Worm (Caenorhabditis elegans) whole organism, young adult: ENCODE results near the gene Y37D8A.4.
"Not testable (repeated sequence)": the region's sequence is repeated elsewhere in the genome, so short reads cannot be mapped to it uniquely, and the experiment has no call there.

ENCODE experiments used
- B0019.2 ChIP-seq: fragments of 200-800 bp; sonication (Bioruptor generic); conservative IDR thresholded peaks from 2 replicates; pipeline ENCODE4 v1.3.6; 2022; ENCODE audit warnings: missing genetic modification reagents, missing genetic modification characterization, missing compliant biosample characterization
- B0261.1 ChIP-seq: sonication (generic microtip); optimal IDR thresholded peaks from 2 replicates; lab custom pipeline; 2016; ENCODE audit warnings: mild to moderate bottlenecking, missing genetic modification characterization, moderate library complexity, missing compliant biosample characterization
- C06A6.2 ChIP-seq: fragments of 200-800 bp; sonication (Bioruptor generic); conservative IDR thresholded peaks from 2 replicates; pipeline ENCODE4 v1.3.6; 2022; ENCODE audit warnings: missing genetic modification characterization, missing compliant biosample characterization
- F39B2.1 ChIP-seq: fragments of 200-800 bp; sonication (Bioruptor generic); IDR thresholded peaks from 2 replicates; pipeline ENCODE4 v1.3.6; 2022; ENCODE audit warnings: missing genetic modification reagents, missing genetic modification characterization, missing compliant biosample characterization
- F55B11.4 ChIP-seq: sonication (generic microtip); optimal IDR thresholded peaks from 2 replicates; lab custom pipeline; 2016; ENCODE audit warnings: missing compliant biosample characterization, missing genetic modification characterization, borderline replicate concordance; ENCODE audit not compliant: insufficient read depth
- F57C9.4 ChIP-seq: sonication (generic microtip); optimal IDR thresholded peaks from 2 replicates; lab custom pipeline; 2017; ENCODE audit warnings: mild to moderate bottlenecking, missing genetic modification characterization, missing compliant biosample characterization
- K12H6.12 ChIP-seq: fragments of 200-800 bp; sonication (Bioruptor generic); optimal IDR thresholded peaks from 2 replicates; lab custom pipeline; 2018; ENCODE audit warnings: mild to moderate bottlenecking, missing genetic modification characterization, missing compliant biosample characterization
- Y53F4B.3 ChIP-seq: fragments of 200-800 bp; sonication (Bioruptor generic); IDR thresholded peaks from 2 replicates; pipeline ENCODE4 v1.3.6; 2022; ENCODE audit warnings: missing genetic modification reagents, missing genetic modification characterization, missing compliant biosample characterization
- Y53G8AR.9 ChIP-seq: fragments of 200-800 bp; sonication (Bioruptor generic); conservative IDR thresholded peaks from 2 replicates; pipeline ENCODE4 v1.3.6; 2022; ENCODE audit warnings: missing genetic modification reagents, missing genetic modification characterization, missing compliant biosample characterization
- ZK185.1 ChIP-seq: sonication (generic microtip); optimal IDR thresholded peaks from 2 replicates; lab custom pipeline; 2016; ENCODE audit warnings: mild to moderate bottlenecking, missing genetic modification characterization, missing compliant biosample characterization; ENCODE audit not compliant: poor library complexity, severe bottlenecking
- aptf-2 ChIP-seq: fragments of 200-800 bp; sonication (Bioruptor generic); conservative IDR thresholded peaks from 2 replicates; pipeline ENCODE4 v1.3.6; 2022; ENCODE audit warnings: missing genetic modification reagents, missing genetic modification characterization, missing compliant biosample characterization
- aptf-3 ChIP-seq: fragments of 200-800 bp; sonication (Bioruptor generic); IDR thresholded peaks from 2 replicates; pipeline ENCODE4 v1.3.6; 2022; ENCODE audit warnings: missing genetic modification characterization, missing compliant biosample characterization
- attf-3 ChIP-seq: fragments of 200-800 bp; sonication (Bioruptor generic); conservative IDR thresholded peaks from 2 replicates; pipeline ENCODE4 v1.3.6; 2022; ENCODE audit warnings: missing genetic modification reagents, missing genetic modification characterization, missing compliant biosample characterization
- attf-5 ChIP-seq: fragments of 200-800 bp; sonication (Bioruptor generic); optimal IDR thresholded peaks from 2 replicates; lab custom pipeline; 2018; ENCODE audit warnings: mild to moderate bottlenecking, missing genetic modification characterization, missing compliant biosample characterization
- bed-1 ChIP-seq: fragments of 200-800 bp; sonication (Bioruptor generic); IDR thresholded peaks from 2 replicates; pipeline ENCODE4 v1.3.6; 2022; ENCODE audit warnings: missing genetic modification reagents, missing genetic modification characterization, missing compliant biosample characterization
- cebp-1 ChIP-seq, 2 experiments: fragments of 200-800 bp in 1 of 2; sonication (Bioruptor generic) in 1 of 2; sonication (generic microtip) in 1 of 2; IDR thresholded peaks in 1 of 2; optimal IDR thresholded peaks in 1 of 2; 2 replicates each; pipeline versions ENCODE4 v1.3.6 to Lab custom; 2017 to 2022; ENCODE audit warnings: missing compliant biosample characterization in 2 of 2, missing genetic modification characterization in 2 of 2, mild to moderate bottlenecking in 1 of 2, missing genetic modification reagents in 1 of 2, moderate library complexity in 1 of 2
- cebp-2 ChIP-seq: fragments of 200-800 bp; sonication (Bioruptor generic); IDR thresholded peaks from 2 replicates; pipeline ENCODE4 v1.3.6; 2022; ENCODE audit warnings: missing genetic modification characterization, missing compliant biosample characterization
- chd-7 ChIP-seq: sonication (generic microtip); optimal IDR thresholded peaks from 2 replicates; lab custom pipeline; 2016; ENCODE audit warnings: mild to moderate bottlenecking, missing genetic modification characterization, moderate library complexity, missing compliant biosample characterization
- die-1 ChIP-seq: sonication (generic microtip); optimal IDR thresholded peaks from 2 replicates; lab custom pipeline; 2016; ENCODE audit warnings: missing genotype, mild to moderate bottlenecking, missing genetic modification characterization, missing compliant biosample characterization
- fkh-3 ChIP-seq: sonication (generic microtip); optimal IDR thresholded peaks from 2 replicates; lab custom pipeline; 2016; ENCODE audit warnings: mild to moderate bottlenecking, missing genetic modification characterization, missing compliant biosample characterization
- hmg-1.2 ChIP-seq: fragments of 200-800 bp; sonication (Bioruptor generic); IDR thresholded peaks from 2 replicates; pipeline ENCODE4 v1.3.6; 2022; ENCODE audit warnings: missing genetic modification reagents, missing genetic modification characterization, missing compliant biosample characterization
- lag-1 ChIP-seq: fragments of 200-800 bp; sonication (Bioruptor generic); IDR thresholded peaks from 2 replicates; pipeline ENCODE4 v1.3.6; 2022; ENCODE audit warnings: missing genetic modification reagents, missing genetic modification characterization, missing compliant biosample characterization
- lin-26 ChIP-seq: fragments of 200-800 bp; sonication (Bioruptor generic); IDR thresholded peaks from 2 replicates; pipeline ENCODE4 v1.3.6; 2022; ENCODE audit warnings: missing genetic modification reagents, missing genetic modification characterization, missing compliant biosample characterization
- lin-40 ChIP-seq: sonication (generic microtip); optimal IDR thresholded peaks from 2 replicates; lab custom pipeline; 2016; ENCODE audit warnings: missing genetic modification characterization, mild to moderate bottlenecking, missing compliant biosample characterization, missing genotype, missing genetic modification reagents
- madf-10 ChIP-seq: sonication (generic microtip); optimal IDR thresholded peaks from 2 replicates; lab custom pipeline; 2016; ENCODE audit warnings: mild to moderate bottlenecking, missing genetic modification characterization, missing compliant biosample characterization
- nfyb-1 ChIP-seq: fragments of 200-800 bp; sonication (Bioruptor generic); IDR thresholded peaks from 2 replicates; pipeline ENCODE4 v1.3.6; 2022; ENCODE audit warnings: missing genetic modification reagents, missing genetic modification characterization, missing compliant biosample characterization
- nhr-80 ChIP-seq: sonication (generic microtip); optimal IDR thresholded peaks from 2 replicates; lab custom pipeline; 2016; ENCODE audit warnings: missing genetic modification characterization, missing compliant biosample characterization
- rcor-1 ChIP-seq: fragments of 200-800 bp; sonication (Bioruptor generic); IDR thresholded peaks from 2 replicates; pipeline ENCODE4 v1.3.6; 2022; ENCODE audit warnings: missing genetic modification reagents, missing genetic modification characterization, missing compliant biosample characterization
- rpc-1 ChIP-seq, 2 experiments: fragments of 150-350 bp in 1 of 2; sonication (generic microtip) in 1 of 2; optimal IDR thresholded peaks; 2 replicates each; lab custom pipeline; 2014 to 2018; ENCODE audit warnings: missing biosample characterization in 1 of 2, missing genetic modification characterization in 1 of 2, missing genetic modification reagents in 1 of 2, missing genotype in 1 of 2
- sdz-38 ChIP-seq: sonication (generic microtip); optimal IDR thresholded peaks from 2 replicates; lab custom pipeline; 2016; ENCODE audit warnings: missing genotype, missing genetic modification characterization, missing compliant biosample characterization
- snpc-4 ChIP-seq, 5 experiments: fragments of 150-350 bp in 1 of 5; sonication (generic microtip) in 4 of 5; optimal IDR thresholded peaks; 2 replicates each; lab custom pipeline; 2014 to 2018; ENCODE audit warnings: missing genetic modification characterization in 5 of 5, missing biosample characterization in 3 of 5, antibody characterized with exemption in 2 of 5, mild to moderate bottlenecking in 2 of 5, missing compliant biosample characterization in 2 of 5, missing genotype in 2 of 5, moderate library complexity in 2 of 5, missing genetic modification reagents in 1 of 5
- somi-1 ChIP-seq: fragments of 200-800 bp; sonication (Bioruptor generic); optimal IDR thresholded peaks from 2 replicates; lab custom pipeline; 2018; ENCODE audit warnings: mild to moderate bottlenecking, missing genetic modification characterization, missing compliant biosample characterization
- tbp1 ChIP-seq: fragments of 200-800 bp; sonication (Bioruptor generic); optimal IDR thresholded peaks from 2 replicates; lab custom pipeline; 2018; ENCODE audit warnings: mild to moderate bottlenecking, missing genetic modification characterization, missing compliant biosample characterization
- unc-130 ChIP-seq: sonication (generic microtip); optimal IDR thresholded peaks from 2 replicates; lab custom pipeline; 2016; ENCODE audit warnings: missing genetic modification reagents, missing genetic modification characterization, missing compliant biosample characterization
- zfh-2 ChIP-seq: fragments of 200-800 bp; sonication (Bioruptor generic); conservative IDR thresholded peaks from 2 replicates; pipeline ENCODE4 v1.3.6; 2022; ENCODE audit warnings: missing genetic modification reagents, missing genetic modification characterization, missing compliant biosample characterization
- ztf-25 ChIP-seq: fragments of 200-800 bp; sonication (Bioruptor generic); IDR thresholded peaks from 2 replicates; pipeline ENCODE4 v1.3.6; 2022; ENCODE audit warnings: missing genetic modification reagents, missing genetic modification characterization, missing compliant biosample characterization
- ztf-26 ChIP-seq: sonication (generic microtip); optimal IDR thresholded peaks from 2 replicates; lab custom pipeline; 2017; ENCODE audit warnings: missing genetic modification characterization, missing compliant biosample characterization
- ztf-6 ChIP-seq: fragments of 200-800 bp; sonication (Bioruptor generic); IDR thresholded peaks from 2 replicates; pipeline ENCODE4 v1.3.6; 2022; ENCODE audit warnings: missing genetic modification reagents, missing genetic modification characterization, missing compliant biosample characterization

Y37D8A.4 gene

ce11 chrIII:12848981-12849589 lies 10.3 kb upstream of the Y37D8A.4 start:
- TF ChIP-seq snpc-4 (GFP tag; optimal IDR thresholded peaks at IDR 0.05; lab: Kevin White, UChicago) (no peak), snpc-4 (tag; optimal IDR thresholded peaks at IDR 0.05; lab: Kevin White, UChicago) (peak in 3 of 4 experiments; percentile 9 to 61 (median 42)), Y53G8AR.9 (GFP tag; lab: Robert Waterston, UW) (no peak), aptf-3 (GFP tag; lab: Robert Waterston, UW) (no peak), somi-1 (peak; percentile 52), ztf-25 (0 out of 2 replicates have a peak, but pooled peaks have one; percentile 22), F39B2.1 (no peak), cebp-2 (0 out of 2 replicates have a peak, but pooled peaks have one; percentile 1)

- not testable (repeated sequence) for TF ChIP-seq snpc-4 (GFP tag; optimal IDR thresholded peaks at IDR 0.05; lab: Kevin White, UChicago)
- TF ChIP-seq snpc-4 (tag; optimal IDR thresholded peaks at IDR 0.05; lab: Kevin White, UChicago), result peak in 2 of 4 experiments; percentile 67 to 76
Measured at ce11 chrIII:12848173-12848572, 9.4 kb upstream of the Y37D8A.4 start.

- TF ChIP-seq nfyb-1 (GFP tag; lab: Robert Waterston, UW), result no peak
- no peak for TF ChIP-seq cebp-1 (GFP tag; IDR thresholded peaks at IDR 0.05; lab: Robert Waterston, UW)
- peak; percentile 34 for TF ChIP-seq cebp-1 (tag; optimal IDR thresholded peaks at IDR 0.05; lab: Kevin White, UChicago)
- peak; percentile 53 for TF ChIP-seq nhr-80 (tag; lab: Kevin White, UChicago)
Measured at ce11 chrIII:12847623-12848022, 8.9 kb upstream of the Y37D8A.4 start.

- TF ChIP-seq die-1 (tag; lab: Kevin White, UChicago) (peak; percentile 5), unc-130 (GFP tag; lab: Kevin White, UChicago) (no peak), lag-1 (GFP tag; lab: Robert Waterston, UW) (no peak), somi-1 (peak; percentile 74), ztf-26 (tag; lab: Kevin White, UChicago) (peak; percentile 81), aptf-2 (GFP tag; lab: Robert Waterston, UW) (no peak), lin-40 (tag; lab: Kevin White, UChicago) (peak; percentile 72), lin-26 (GFP tag; lab: Robert Waterston, UW) (peak; percentile 40; the same call in 1 of the 2 replicates), K12H6.12 (tag; lab: Kevin White, UChicago) (peak; percentile 34), sdz-38 (tag; lab: Kevin White, UChicago) (no peak), cebp-1 (GFP tag; IDR thresholded peaks at IDR 0.05; lab: Robert Waterston, UW) (no peak), cebp-1 (tag; optimal IDR thresholded peaks at IDR 0.05; lab: Kevin White, UChicago) (peak; percentile 23)
Measured at ce11 chrIII:12842858-12843257, 4.1 kb upstream of the Y37D8A.4 start.

- TF ChIP-seq ztf-6 (GFP tag; lab: Robert Waterston, UW) (no peak), tbp1 (no peak), F55B11.4 (no peak), Y53F4B.3 (GFP tag; lab: Robert Waterston, UW) (no peak), B0019.2 (no peak), attf-5 (GFP tag; lab: Kevin White, UChicago) (no peak), hmg-1.2 (GFP tag; lab: Robert Waterston, UW) (peak; percentile 27; the same call in 1 of the 2 replicates), fkh-3 (tag; lab: Kevin White, UChicago) (no peak), F57C9.4 (tag; lab: Kevin White, UChicago) (no peak), madf-10 (no peak), lin-26 (GFP tag; lab: Robert Waterston, UW) (no peak), C06A6.2 (GFP tag; lab: Robert Waterston, UW) (no peak), B0261.1 (no peak), cebp-1 (GFP tag; IDR thresholded peaks at IDR 0.05; lab: Robert Waterston, UW) (no peak), cebp-1 (tag; optimal IDR thresholded peaks at IDR 0.05; lab: Kevin White, UChicago) (peak; percentile 21), attf-3 (GFP tag; lab: Robert Waterston, UW) (no peak), rpc-1 (optimal IDR thresholded peaks at IDR 0.05; lab: Kevin White, UChicago) (no peak), rpc-1 (tag; optimal IDR thresholded peaks at IDR 0.05; lab: Kevin White, UChicago) (no peak), ZK185.1 (tag; lab: Kevin White, UChicago) (no peak), chd-7 (no peak), ztf-26 (tag; lab: Kevin White, UChicago) (peak; percentile 0), zfh-2 (GFP tag; lab: Robert Waterston, UW) (no peak), rcor-1 (GFP tag; lab: Robert Waterston, UW) (no peak), bed-1 (no peak)
Measured at ce11 chrIII:12841328-12841727, 2.6 kb upstream of the Y37D8A.4 start.
